Worm (Caenorhabditis elegans): ENCODE results near the gene clpp-1.

ce11 chrII:10315252-10315651 lies 12.6 kb upstream of the clpp-1 start, which contains the start of gene idpp-8:
- no peak for TF ChIP-seq ama-1 (optimal IDR thresholded peaks at IDR 0.05)
- no peak for TF ChIP-seq B0310.2 (tag; optimal IDR thresholded peaks at IDR 0.05)
- no peak for TF ChIP-seq flt-1 (GFP tag; IDR thresholded peaks at IDR 0.05)
- TF ChIP-seq ets-7 (tag; optimal IDR thresholded peaks at IDR 0.05): no peak
- TF ChIP-seq aly-1 (tag; optimal IDR thresholded peaks at IDR 0.05): no peak

Data from whole organism, early embryonic.